Fruit fly (Drosophila melanogaster): ENCODE measurements around the gene CG13051.

The CG13051 gene

dm6 chr3L:16286258-16286657 lies 21.4 kb upstream of the CG13051 start (continued):
- peak; percentile 6 for TF ChIP-seq run (tag; optimal IDR thresholded peaks at IDR 0.05)
- TF ChIP-seq dysf (GFP tag; IDR thresholded peaks at IDR 0.05) = peak; percentile 56; the same call in 2 of the 3 replicates
- peak; percentile 35 for TF ChIP-seq grau (tag; optimal IDR thresholded peaks at IDR 0.05)
- peak; percentile 44 for TF ChIP-seq Oli (tag; optimal IDR thresholded peaks at IDR 0.05)
- TF ChIP-seq cwo (GFP tag; optimal IDR thresholded peaks at IDR 0.05) = peak; percentile 79
- no peak for TF ChIP-seq CG10274 (GFP tag; optimal IDR thresholded peaks at IDR 0.05)
- TF ChIP-seq CG15269 (tag; optimal IDR thresholded peaks at IDR 0.05) = peak; percentile 64
- peak; percentile 10 for TF ChIP-seq Xbp1 (GFP tag; optimal IDR thresholded peaks at IDR 0.05)
- peak in 1 of 2 experiments; percentile 67 for TF ChIP-seq Hr51 (GFP tag; optimal IDR thresholded peaks at IDR 0.05)
- TF ChIP-seq klu (GFP tag; IDR thresholded peaks at IDR 0.05) = no peak
- TF ChIP-seq CG14441 (GFP tag; IDR thresholded peaks at IDR 0.05) = peak; percentile 57
- TF ChIP-seq CG33557 (GFP tag; optimal IDR thresholded peaks at IDR 0.05) = no peak
- TF ChIP-seq bcd (GFP tag; optimal IDR thresholded peaks at IDR 0.05) = no peak
- peak; percentile 74 for TF ChIP-seq sens (GFP tag)
- no peak for TF ChIP-seq pum (GFP tag; optimal IDR thresholded peaks at IDR 0.05)
- TF ChIP-seq CG17385 (GFP tag; optimal IDR thresholded peaks at IDR 0.05) = peak; percentile 18
- peak; percentile 19 for TF ChIP-seq fd96Cb (tag; optimal IDR thresholded peaks at IDR 0.05)
- TF ChIP-seq CG13296 (GFP tag; optimal IDR thresholded peaks at IDR 0.05) = peak; percentile 23
- TF ChIP-seq ranshi (GFP tag; IDR thresholded peaks at IDR 0.05) = peak; percentile 24; the same call in 1 of the 2 replicates
- TF ChIP-seq Dek (tag; optimal IDR thresholded peaks at IDR 0.05) = no peak
- peak; percentile 16 for TF ChIP-seq CoRest (tag; optimal IDR thresholded peaks at IDR 0.05)
- TF ChIP-seq phol (tag; optimal IDR thresholded peaks at IDR 0.05) = peak; percentile 28
- peak; percentile 66 for TF ChIP-seq row (GFP tag; IDR thresholded peaks at IDR 0.05)
- TF ChIP-seq pan (optimal IDR thresholded peaks at IDR 0.05) = no peak
- TF ChIP-seq pan (GFP tag; optimal IDR thresholded peaks at IDR 0.05 in 1 of 2, IDR thresholded peaks at IDR 0.05 in 1 of 2) = peak in 1 of 2 experiments; percentile 56
- TF ChIP-seq CG17359 (tag; optimal IDR thresholded peaks at IDR 0.05) = peak; percentile 31
- TF ChIP-seq hkb (optimal IDR thresholded peaks at IDR 0.05) = no peak
- TF ChIP-seq hkb (GFP tag; IDR thresholded peaks at IDR 0.05) = 0 out of 2 replicates have a peak, but pooled peaks have one; percentile 22
- TF ChIP-seq esg (GFP tag; conservative IDR thresholded peaks at IDR 0.05) = peak; percentile 27; the same call in 1 of the 2 replicates
- TF ChIP-seq fd3F (GFP tag; optimal IDR thresholded peaks at IDR 0.05) = peak; percentile 7
- peak; percentile 23 for TF ChIP-seq Blimp-1 (GFP tag; optimal IDR thresholded peaks at IDR 0.05)
- TF ChIP-seq CG10366 (GFP tag; IDR thresholded peaks at IDR 0.05) = no peak
- TF ChIP-seq gsb-n (tag; optimal IDR thresholded peaks at IDR 0.05) = no peak
- TF ChIP-seq CG8290 (GFP tag; optimal IDR thresholded peaks at IDR 0.05) = no peak
- TF ChIP-seq CG8290 (tag; optimal IDR thresholded peaks at IDR 0.05) = peak in 1 of 2 experiments; percentile 46
- TF ChIP-seq mam (GFP tag; optimal IDR thresholded peaks at IDR 0.05) = no peak
- TF ChIP-seq pnt (GFP tag; optimal IDR thresholded peaks at IDR 0.05) = peak; percentile 3
- peak; percentile 60; the same call in 1 of the 2 replicates for TF ChIP-seq Ptx1 (GFP tag; IDR thresholded peaks at IDR 0.05)
- peak; percentile 40 for TF ChIP-seq tap (tag; optimal IDR thresholded peaks at IDR 0.05)
- peak in 1 of 2 experiments; percentile 51 for TF ChIP-seq Eip74EF (GFP tag; optimal IDR thresholded peaks at IDR 0.05)
- TF ChIP-seq scrt (GFP tag; optimal IDR thresholded peaks at IDR 0.05) = no peak
- TF ChIP-seq dmrt99B (tag; optimal IDR thresholded peaks at IDR 0.05) = peak; percentile 67
- peak; percentile 34; the same call in 1 of the 2 replicates for TF ChIP-seq HLH3B (GFP tag; IDR thresholded peaks at IDR 0.05)
- TF ChIP-seq BtbVII (GFP tag; optimal IDR thresholded peaks at IDR 0.05) = no peak
- TF ChIP-seq CG6689 (GFP tag; IDR thresholded peaks at IDR 0.05) = 0 out of 2 replicates have a peak, but pooled peaks have one; percentile 33
- TF ChIP-seq CG12071 (GFP tag; optimal IDR thresholded peaks at IDR 0.05) = peak; percentile 31
- TF ChIP-seq D19A (tag; optimal IDR thresholded peaks at IDR 0.05) = peak; percentile 45

All from whole organism, embryonic.